Worm (Caenorhabditis elegans): Measurements from ENCODE around the gene Y39A1A.3.

DNA sequence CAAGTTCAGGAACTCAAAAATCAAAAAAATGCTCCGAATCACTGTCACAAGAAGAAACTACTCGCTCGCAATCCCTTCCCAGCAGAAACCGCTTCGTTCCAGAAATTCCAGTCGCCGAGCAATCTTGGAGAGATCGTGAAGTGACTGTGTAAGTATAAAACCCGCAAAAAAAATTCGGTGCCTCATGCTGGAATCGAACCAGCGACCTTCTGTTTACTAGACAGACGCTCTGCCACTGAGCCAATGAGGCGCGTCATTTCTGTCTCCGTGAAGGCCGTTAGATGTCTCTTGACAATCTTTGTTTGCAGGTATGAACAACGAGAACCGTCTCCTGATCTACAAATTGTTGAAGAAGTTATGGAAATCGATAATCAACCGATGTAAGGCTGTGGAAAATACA, 28.3 kb upstream of the Y39A1A.3 start:
- TF ChIP-seq ama-1 (optimal IDR thresholded peaks at IDR 0.05), result no peak
- peak; percentile 78 for TF ChIP-seq tbx-37 (GFP tag; conservative IDR thresholded peaks at IDR 0.05)
- TF ChIP-seq hnd-1 (tag; optimal IDR thresholded peaks at IDR 0.05), result peak; percentile 68
- TF ChIP-seq aly-1 (tag; optimal IDR thresholded peaks at IDR 0.05), result peak; percentile 90
- TF ChIP-seq hmg-4 (GFP tag; optimal IDR thresholded peaks at IDR 0.05), result peak; percentile 90
- peak; percentile 92 for TF ChIP-seq flt-1 (GFP tag; IDR thresholded peaks at IDR 0.05)
- TF ChIP-seq pes-1 (GFP tag; IDR thresholded peaks at IDR 0.05), result peak; percentile 92
- peak; percentile 67 for TF ChIP-seq tra-4 (tag; optimal IDR thresholded peaks at IDR 0.05)
